Worm (Caenorhabditis elegans) whole organism, L3 larva: ENCODE results near the gene zhit-2.

Source experiments
- ama-1 ChIP-seq: fragments of 150-350 bp; optimal IDR thresholded peaks from 2 replicates; lab custom pipeline; 2018
- ceh-28 ChIP-seq: fragments of 150-350 bp; optimal IDR thresholded peaks from 2 replicates; lab custom pipeline; 2014; ENCODE audit warnings: missing biosample characterization, missing genetic modification reagents, missing genetic modification characterization
- elt-2 ChIP-seq: sonication (generic microtip); optimal IDR thresholded peaks from 2 replicates; lab custom pipeline; 2016; ENCODE audit warnings: missing genetic modification reagents, mild to moderate bottlenecking, missing genetic modification characterization, missing compliant biosample characterization
- fos-1 ChIP-seq: fragments of 150-350 bp; optimal IDR thresholded peaks from 2 replicates; lab custom pipeline; 2014; ENCODE audit warnings: missing biosample characterization, missing genetic modification characterization
- nhr-11 ChIP-seq: fragments of 150-350 bp; optimal IDR thresholded peaks from 2 replicates; lab custom pipeline; 2014; ENCODE audit warnings: missing biosample characterization, missing genetic modification characterization
- nhr-237 ChIP-seq: fragments of 150-350 bp; optimal IDR thresholded peaks from 2 replicates; lab custom pipeline; 2014; ENCODE audit warnings: missing biosample characterization, missing genetic modification characterization
- pha-4 ChIP-seq: fragments of 150-350 bp; optimal IDR thresholded peaks from 2 replicates; lab custom pipeline; 2014; ENCODE audit warnings: missing biosample characterization, missing genetic modification reagents, missing genetic modification characterization
- unc-62 ChIP-seq: fragments of 150-350 bp; sonication (generic microtip); optimal IDR thresholded peaks from 4 replicates; lab custom pipeline; 2014; ENCODE audit warnings: missing biosample characterization, missing genetic modification reagents, missing genetic modification characterization

ce11 chrIII:4241181-4241580, 3.0 kb downstream of the zhit-2 start:
- TF ChIP-seq ama-1 (no peak), nhr-11 (no peak), fos-1 (no peak), nhr-237 (tag; lab: Kevin White, UChicago) (no peak), elt-2 (tag; lab: Kevin White, UChicago) (no peak), ceh-28 (no peak), pha-4 (no peak), unc-62 (GFP tag; lab: Kevin White, UChicago) (no peak)
